Fruit fly (Drosophila melanogaster) whole organism, embryonic: Measurements from ENCODE around the gene IA-2.

Experiments
- B-H2 ChIP-seq: fragments of 200-800 bp; sonication (Bioruptor generic); optimal IDR thresholded peaks from 2 replicates; lab custom pipeline; 2018; ENCODE audit warnings: missing biosample characterization, mild to moderate bottlenecking, missing genetic modification characterization
- BtbVII ChIP-seq: fragments of 200-800 bp; sonication (Bioruptor generic); optimal IDR thresholded peaks from 3 replicates; lab custom pipeline; 2017; ENCODE audit warnings: missing biosample characterization, mild to moderate bottlenecking, missing genetic modification characterization
- Bteb2 ChIP-seq: fragments of 200-800 bp; sonication (Bioruptor generic); optimal IDR thresholded peaks from 2 replicates; lab custom pipeline; 2016; ENCODE audit warnings: missing biosample characterization, missing genetic modification characterization
- CG12299 ChIP-seq: fragments of 200-800 bp; sonication (Bioruptor generic); optimal IDR thresholded peaks from 2 replicates; lab custom pipeline; 2018; ENCODE audit warnings: missing biosample characterization, mild to moderate bottlenecking, missing genetic modification characterization
- CG12744 ChIP-seq: fragments of 200-800 bp; sonication (Bioruptor generic); optimal IDR thresholded peaks from 2 replicates; lab custom pipeline; 2016; ENCODE audit warnings: missing biosample characterization, missing genetic modification characterization
- CG13775 ChIP-seq: fragments of 200-800 bp; sonication (Bioruptor generic); optimal IDR thresholded peaks from 3 replicates; lab custom pipeline; 2017; ENCODE audit warnings: missing biosample characterization, mild to moderate bottlenecking, missing genetic modification characterization
- CG14441 ChIP-seq: fragments of 200-800 bp; sonication (Bioruptor generic); IDR thresholded peaks from 2 replicates; pipeline ENCODE4 v1.3.6; 2022; ENCODE audit warnings: missing biosample characterization, missing genetic modification characterization
- CG16779 ChIP-seq: fragments of 200-800 bp; sonication (Bioruptor generic); IDR thresholded peaks from 2 replicates; pipeline ENCODE4 v1.3.6; 2022; ENCODE audit warnings: missing biosample characterization, missing genetic modification characterization
- CG17186 ChIP-seq: fragments of 200-800 bp; sonication (Bioruptor generic); optimal IDR thresholded peaks from 3 replicates; lab custom pipeline; 2017; ENCODE audit warnings: missing biosample characterization, missing genetic modification reagents, missing genetic modification characterization
- CG3407 ChIP-seq: fragments of 200-800 bp; sonication (Bioruptor generic); optimal IDR thresholded peaks from 2 replicates; lab custom pipeline; 2018; ENCODE audit warnings: missing biosample characterization, mild to moderate bottlenecking, missing genetic modification characterization
- CG4360 ChIP-seq: fragments of 200-800 bp; sonication (Bioruptor generic); IDR thresholded peaks from 2 replicates; pipeline ENCODE4 v1.3.6; 2022; ENCODE audit warnings: missing biosample characterization, missing genetic modification characterization
- CG6689 ChIP-seq: fragments of 200-800 bp; sonication (Bioruptor generic); IDR thresholded peaks from 2 replicates; pipeline ENCODE4 v1.3.6; 2022; ENCODE audit warnings: missing biosample characterization, missing genetic modification characterization
- CG6765 ChIP-seq: fragments of 200-800 bp; sonication (Bioruptor generic); optimal IDR thresholded peaks from 3 replicates; lab custom pipeline; 2017; ENCODE audit warnings: missing biosample characterization, mild to moderate bottlenecking, missing genetic modification characterization
- CG6813 ChIP-seq: fragments of 200-800 bp; sonication (Bioruptor generic); optimal IDR thresholded peaks from 2 replicates; lab custom pipeline; 2017; ENCODE audit warnings: missing biosample characterization, missing genetic modification characterization, mild to moderate bottlenecking, moderate library complexity, missing genetic modification reagents
- CG8765 ChIP-seq: fragments of 200-800 bp; sonication (Bioruptor generic); IDR thresholded peaks from 2 replicates; pipeline ENCODE4 v1.3.6; 2022; ENCODE audit warnings: missing biosample characterization, missing genetic modification characterization
- CG9437 ChIP-seq: fragments of 200-800 bp; sonication (Bioruptor generic); optimal IDR thresholded peaks from 2 replicates; lab custom pipeline; 2018; ENCODE audit warnings: missing biosample characterization, mild to moderate bottlenecking, missing genetic modification characterization
- Camta ChIP-seq: fragments of 200-800 bp; sonication (Bioruptor generic); optimal IDR thresholded peaks from 2 replicates; lab custom pipeline; 2016; ENCODE audit warnings: missing biosample characterization, missing genetic modification characterization
- Drgx ChIP-seq: fragments of 200-800 bp; sonication (Bioruptor generic); IDR thresholded peaks from 2 replicates; pipeline ENCODE4 v1.3.6; 2022; ENCODE audit warnings: missing biosample characterization, missing genetic modification characterization
- ERR ChIP-seq: fragments of 200-800 bp; sonication (Bioruptor generic); optimal IDR thresholded peaks from 2 replicates; lab custom pipeline; 2016; ENCODE audit warnings: missing biosample characterization, missing genetic modification characterization
- Hmx ChIP-seq: fragments of 200-800 bp; sonication (Bioruptor generic); optimal IDR thresholded peaks from 2 replicates; lab custom pipeline; 2016; ENCODE audit warnings: missing biosample characterization, missing genetic modification characterization
- Poxn ChIP-seq: fragments of 200-800 bp; sonication (Bioruptor generic); IDR thresholded peaks from 2 replicates; pipeline ENCODE4 v1.3.6; 2022; ENCODE audit warnings: missing biosample characterization, missing genetic modification characterization
- Rx ChIP-seq: fragments of 200-800 bp; sonication (Bioruptor generic); IDR thresholded peaks from 2 replicates; pipeline ENCODE4 v1.3.6; 2022; ENCODE audit warnings: missing biosample characterization, missing genetic modification characterization
- Scr ChIP-seq: fragments of 200-800 bp; sonication (Bioruptor generic); IDR thresholded peaks from 2 replicates; pipeline ENCODE4 v1.3.6; 2022; ENCODE audit warnings: missing biosample characterization, missing genetic modification characterization; ENCODE audit not compliant: partially characterized antibody
- Ssrp ChIP-seq: fragments of 200-800 bp; sonication (Bioruptor generic); optimal IDR thresholded peaks from 2 replicates; lab custom pipeline; 2018; ENCODE audit warnings: missing biosample characterization, mild to moderate bottlenecking, missing genetic modification characterization, moderate library complexity
- TFAM ChIP-seq: fragments of 200-800 bp; sonication (Bioruptor generic); optimal IDR thresholded peaks from 2 replicates; lab custom pipeline; 2017; ENCODE audit warnings: missing biosample characterization, missing genetic modification characterization, inconsistent platforms
- Usf ChIP-seq: fragments of 200-800 bp; sonication (Bioruptor generic); optimal IDR thresholded peaks from 2 replicates; lab custom pipeline; 2017; ENCODE audit warnings: missing genotype, missing biosample characterization, missing genetic modification characterization
- Vsx1 ChIP-seq: fragments of 200-800 bp; sonication (Bioruptor generic); optimal IDR thresholded peaks from 2 replicates; lab custom pipeline; 2017; ENCODE audit warnings: missing biosample characterization, mild to moderate bottlenecking, missing genetic modification characterization, missing genetic modification reagents
- YL-1 ChIP-seq: fragments of 200-800 bp; sonication (Bioruptor generic); optimal IDR thresholded peaks from 3 replicates; lab custom pipeline; 2017; ENCODE audit warnings: missing biosample characterization, mild to moderate bottlenecking, missing genetic modification characterization
- al ChIP-seq: fragments of 200-800 bp; sonication (Bioruptor generic); IDR thresholded peaks from 2 replicates; pipeline ENCODE4 v1.3.6; 2022; ENCODE audit warnings: missing biosample characterization, missing genetic modification characterization
- da ChIP-seq: fragments of 200-800 bp; sonication (Bioruptor generic); optimal IDR thresholded peaks from 2 replicates; lab custom pipeline; 2016; ENCODE audit warnings: missing biosample characterization, missing genetic modification characterization
- fd96Cb ChIP-seq: fragments of 200-800 bp; sonication (Bioruptor generic); optimal IDR thresholded peaks from 2 replicates; lab custom pipeline; 2018; ENCODE audit warnings: missing biosample characterization, mild to moderate bottlenecking, missing genetic modification characterization, moderate library complexity
- grau ChIP-seq: fragments of 200-800 bp; optimal IDR thresholded peaks from 3 replicates; lab custom pipeline; 2019; ENCODE audit warnings: missing biosample characterization, mild to moderate bottlenecking, missing genetic modification characterization, moderate library complexity
- hkb ChIP-seq, 2 experiments: fragments of 200-800 bp in 1 of 2; fragments of >200 bp in 1 of 2; sonication (Bioruptor generic) in 1 of 2; IDR thresholded peaks in 1 of 2; optimal IDR thresholded peaks in 1 of 2; 2 replicates each; pipeline versions ENCODE4 v1.3.6 to Lab custom; 2017 to 2022; ENCODE audit warnings: missing biosample characterization in 1 of 2, missing genetic modification characterization in 1 of 2
- lab ChIP-seq: fragments of 200-800 bp; sonication (Bioruptor generic); optimal IDR thresholded peaks from 3 replicates; lab custom pipeline; 2017; ENCODE audit warnings: missing biosample characterization, missing genetic modification characterization, mild to moderate bottlenecking, moderate library complexity, missing genetic modification reagents
- maf-S ChIP-seq: fragments of 200-800 bp; sonication (Bioruptor generic); optimal IDR thresholded peaks from 2 replicates; lab custom pipeline; 2016; ENCODE audit warnings: missing biosample characterization, missing genetic modification characterization
- sd ChIP-seq: fragments of 200-800 bp; sonication (Bioruptor generic); optimal IDR thresholded peaks from 3 replicates; lab custom pipeline; 2018; ENCODE audit warnings: missing biosample characterization, mild to moderate bottlenecking, missing genetic modification characterization, moderate library complexity
- seq ChIP-seq: fragments of 200-800 bp; sonication (Bioruptor generic); IDR thresholded peaks from 2 replicates; pipeline ENCODE4 v1.3.6; 2022; ENCODE audit warnings: missing biosample characterization, missing genetic modification characterization
- slp2 ChIP-seq: fragments of 200-800 bp; sonication (Bioruptor generic); optimal IDR thresholded peaks from 2 replicates; lab custom pipeline; 2016; ENCODE audit warnings: missing biosample characterization, missing genetic modification characterization
- stwl ChIP-seq: fragments of 200-800 bp; sonication (Bioruptor generic); optimal IDR thresholded peaks from 3 replicates; lab custom pipeline; 2018; ENCODE audit warnings: missing biosample characterization, mild to moderate bottlenecking, missing genetic modification characterization, moderate library complexity
- tll ChIP-seq, 2 experiments: fragments of 200-800 bp in 1 of 2; fragments of >200 bp in 1 of 2; sonication (Bioruptor generic) in 1 of 2; optimal IDR thresholded peaks; 2 replicates each; lab custom pipeline; 2017 to 2019; ENCODE audit warnings: missing biosample characterization in 2 of 2, missing genetic modification characterization in 2 of 2, mild to moderate bottlenecking in 1 of 2, moderate library complexity in 1 of 2
- wdn ChIP-seq: fragments of 200-800 bp; sonication (Bioruptor generic); IDR thresholded peaks from 2 replicates; pipeline ENCODE4 v1.3.6; 2022; ENCODE audit warnings: missing biosample characterization, missing genetic modification characterization

The IA-2 gene

dm6 chr2L:1070332-1070731, 22.5 kb upstream of the IA-2 start (continued):
- TF ChIP-seq CG3407 (GFP tag; lab: Kevin White, UChicago): peak; percentile 18
- TF ChIP-seq Bteb2: no peak
- TF ChIP-seq CG14441 (GFP tag; lab: Robert Waterston, UW): no peak
- TF ChIP-seq CG13775 (GFP tag; lab: Kevin White, UChicago): peak; percentile 43
- no peak for TF ChIP-seq al (GFP tag; lab: Robert Waterston, UW)
- no peak for TF ChIP-seq maf-S (GFP tag; lab: Kevin White, UChicago)
- no peak for TF ChIP-seq CG9437
- no peak for TF ChIP-seq CG12299 (tag; lab: Kevin White, UChicago)
- TF ChIP-seq seq (GFP tag; lab: Robert Waterston, UW): no peak
- peak; percentile 20 for TF ChIP-seq grau
- TF ChIP-seq hkb (optimal IDR thresholded peaks at IDR 0.05; lab: Kevin White, UChicago): no peak
- TF ChIP-seq hkb (GFP tag; IDR thresholded peaks at IDR 0.05; lab: Robert Waterston, UW): peak; percentile 23; the same call in 1 of the 2 replicates
- no peak for TF ChIP-seq lab (GFP tag; lab: Kevin White, UChicago)
- no peak for TF ChIP-seq YL-1 (GFP tag; lab: Kevin White, UChicago)
- TF ChIP-seq TFAM: no peak
- TF ChIP-seq ERR (GFP tag; lab: Kevin White, UChicago): no peak
- TF ChIP-seq sd: no peak
- TF ChIP-seq CG8765 (GFP tag; lab: Robert Waterston, UW): peak; percentile 51
- TF ChIP-seq Ssrp: peak; percentile 58
- peak; percentile 74 for TF ChIP-seq Drgx
- TF ChIP-seq CG6765 (GFP tag; lab: Kevin White, UChicago): no peak
- no peak for TF ChIP-seq Poxn (GFP tag; lab: Robert Waterston, UW)
- TF ChIP-seq fd96Cb: peak; percentile 22
- TF ChIP-seq Vsx1 (GFP tag; lab: Kevin White, UChicago): no peak
- TF ChIP-seq B-H2 (GFP tag; lab: Kevin White, UChicago): no peak
- TF ChIP-seq CG16779: no peak
- TF ChIP-seq Scr (GFP tag; lab: Robert Waterston, UW): no peak

- TF ChIP-seq CG12744 (GFP tag; lab: Kevin White, UChicago) (no peak), Rx (GFP tag; lab: Robert Waterston, UW) (no peak), Hmx (no peak), lab (GFP tag; lab: Kevin White, UChicago) (no peak), CG4360 (GFP tag; lab: Robert Waterston, UW) (no peak), Camta (no peak), sd (no peak), BtbVII (GFP tag; lab: Kevin White, UChicago) (no peak), CG17186 (GFP tag; lab: Kevin White, UChicago) (no peak), slp2 (GFP tag; lab: Kevin White, UChicago) (no peak), CG13775 (GFP tag; lab: Kevin White, UChicago) (no peak), Usf (GFP tag; lab: Kevin White, UChicago) (no peak), da (no peak), tll (GFP tag; optimal IDR thresholded peaks at IDR 0.05; lab: Kevin White, UChicago) (no peak), CG6813 (no peak), stwl (tag; lab: Kevin White, UChicago) (no peak), CG6689 (no peak), wdn (GFP tag; lab: Robert Waterston, UW) (no peak)
These were observed 21.6 kb upstream of the IA-2 start for dm6 chr2L:1069475-1069874.
